Worm (Caenorhabditis elegans): Measurements from ENCODE around the gene unc-32.

unc-32 gene

ce11 chrIII:8919784-8920183, 14.4 kb downstream of the unc-32 start, which contains the start of gene ZK637.15:
Gene ZK637.15 (plus strand): TSS chrIII:8920084.
- TF ChIP-seq ZK546.5 (tag; optimal IDR thresholded peaks at IDR 0.05): no peak
- no peak for TF ChIP-seq ceh-16 (tag; optimal IDR thresholded peaks at IDR 0.05)
- no peak for TF ChIP-seq pqm-1 (tag; optimal IDR thresholded peaks at IDR 0.05)
- no peak for TF ChIP-seq nhr-12 (tag; optimal IDR thresholded peaks at IDR 0.05)
- TF ChIP-seq nhr-76 (tag; optimal IDR thresholded peaks at IDR 0.05): no peak
- no peak for TF ChIP-seq ceh-9 (tag; optimal IDR thresholded peaks at IDR 0.05)
- TF ChIP-seq nhr-77 (tag; optimal IDR thresholded peaks at IDR 0.05): no peak
- no peak for TF ChIP-seq sea-2 (GFP tag; optimal IDR thresholded peaks at IDR 0.05)
- no peak for TF ChIP-seq unc-62 (GFP tag; optimal IDR thresholded peaks at IDR 0.05)
- TF ChIP-seq snpc-4 (tag; optimal IDR thresholded peaks at IDR 0.05): no peak
- no peak for TF ChIP-seq ama-1 (optimal IDR thresholded peaks at IDR 0.05)
- no peak for TF ChIP-seq nhr-237 (tag; optimal IDR thresholded peaks at IDR 0.05)
- no peak for TF ChIP-seq mml-1 (tag; optimal IDR thresholded peaks at IDR 0.05)
- no peak for TF ChIP-seq fkh-2 (tag; optimal IDR thresholded peaks at IDR 0.05)
- TF ChIP-seq ztf-11 (tag; optimal IDR thresholded peaks at IDR 0.05): no peak
- no peak for TF ChIP-seq tbx-2 (tag; optimal IDR thresholded peaks at IDR 0.05)
- TF ChIP-seq elt-1 (tag; optimal IDR thresholded peaks at IDR 0.05): no peak
- TF ChIP-seq lsy-12 (tag; optimal IDR thresholded peaks at IDR 0.05): no peak
- no peak for TF ChIP-seq zag-1 (tag; optimal IDR thresholded peaks at IDR 0.05)
- TF ChIP-seq lin-39 (tag; optimal IDR thresholded peaks at IDR 0.05): no peak

- TF ChIP-seq nhr-43 (tag; optimal IDR thresholded peaks at IDR 0.05; ENCODE audit: poor library complexity, severe bottlenecking) (no peak), nfya-1 (tag; optimal IDR thresholded peaks at IDR 0.05; ENCODE audit: insufficient read depth) (no peak), ceh-28 (tag; optimal IDR thresholded peaks at IDR 0.05) (no peak), daf-12 (tag; optimal IDR thresholded peaks at IDR 0.05) (no peak), hmg-11 (tag; optimal IDR thresholded peaks at IDR 0.05) (no peak), ama-1 (optimal IDR thresholded peaks at IDR 0.05) (peak; percentile 87), lin-15B (tag; optimal IDR thresholded peaks at IDR 0.05) (no peak)
These were observed 16.6 kb downstream of the unc-32 start for ce11 chrIII:8922061-8922460.

ce11 chrIII:8923240-8923734, 17.9 kb downstream of the unc-32 start, which contains the start of gene glb-1:
Gene glb-1 (minus strand): TSS chrIII:8923290.
- TF ChIP-seq lin-15B (tag; optimal IDR thresholded peaks at IDR 0.05) (no peak), nhr-76 (tag; optimal IDR thresholded peaks at IDR 0.05) (no peak), nhr-23 (tag; optimal IDR thresholded peaks at IDR 0.05) (peak; percentile 15), nhr-11 (tag; optimal IDR thresholded peaks at IDR 0.05) (no peak)

- TF ChIP-seq nhr-77 (tag; optimal IDR thresholded peaks at IDR 0.05) (no peak), ztf-4 (tag; optimal IDR thresholded peaks at IDR 0.05) (no peak), egl-27 (tag; optimal IDR thresholded peaks at IDR 0.05) (no peak), nhr-11 (tag; optimal IDR thresholded peaks at IDR 0.05) (no peak), fkh-10 (GFP tag; optimal IDR thresholded peaks at IDR 0.05) (no peak), jun-1 (tag; optimal IDR thresholded peaks at IDR 0.05) (no peak), lin-15B (tag; optimal IDR thresholded peaks at IDR 0.05) (no peak), elt-3 (tag; optimal IDR thresholded peaks at IDR 0.05) (no peak), nhr-43 (tag; optimal IDR thresholded peaks at IDR 0.05; ENCODE audit: poor library complexity, severe bottlenecking) (no peak), aly-2 (tag; optimal IDR thresholded peaks at IDR 0.05) (no peak), nhr-76 (tag; optimal IDR thresholded peaks at IDR 0.05) (no peak), fkh-2 (tag; optimal IDR thresholded peaks at IDR 0.05) (no peak), ceh-9 (tag; optimal IDR thresholded peaks at IDR 0.05) (no peak), nhr-23 (tag; optimal IDR thresholded peaks at IDR 0.05) (no peak), ama-1 (optimal IDR thresholded peaks at IDR 0.05) (no peak), daf-12 (tag; optimal IDR thresholded peaks at IDR 0.05) (no peak), R02D3.7 (tag; optimal IDR thresholded peaks at IDR 0.05) (no peak)
These were observed 18.5 kb downstream of the unc-32 start, which contains the start of gene ZK637.12 for ce11 chrIII:8923937-8924336. Gene ZK637.12 (plus strand): TSS chrIII:8924237.

- TF ChIP-seq lin-15B (tag; optimal IDR thresholded peaks at IDR 0.05): no peak
- no peak for TF ChIP-seq ama-1 (optimal IDR thresholded peaks at IDR 0.05)
- TF ChIP-seq nfya-1 (tag; optimal IDR thresholded peaks at IDR 0.05; ENCODE audit: insufficient read depth): no peak
- TF ChIP-seq elt-3 (tag; optimal IDR thresholded peaks at IDR 0.05): no peak
- TF ChIP-seq nhr-67 (tag; optimal IDR thresholded peaks at IDR 0.05): no peak
- TF ChIP-seq R02D3.7 (tag; optimal IDR thresholded peaks at IDR 0.05): no peak
- no peak for TF ChIP-seq ztf-4 (tag; optimal IDR thresholded peaks at IDR 0.05)
- TF ChIP-seq daf-12 (tag; optimal IDR thresholded peaks at IDR 0.05): no peak
- no peak for TF ChIP-seq fos-1 (tag; optimal IDR thresholded peaks at IDR 0.05)
- no peak for TF ChIP-seq nhr-28 (tag; optimal IDR thresholded peaks at IDR 0.05)
- no peak for TF ChIP-seq egl-27 (tag; optimal IDR thresholded peaks at IDR 0.05)
- no peak for TF ChIP-seq mml-1 (tag; optimal IDR thresholded peaks at IDR 0.05)
- no peak for TF ChIP-seq elt-2 (tag; optimal IDR thresholded peaks at IDR 0.05)
- no peak for TF ChIP-seq nhr-76 (tag; optimal IDR thresholded peaks at IDR 0.05)
- no peak for TF ChIP-seq lsy-12 (tag; optimal IDR thresholded peaks at IDR 0.05)
- no peak for TF ChIP-seq nhr-43 (tag; optimal IDR thresholded peaks at IDR 0.05; ENCODE audit: poor library complexity, severe bottlenecking)
- no peak for TF ChIP-seq ceh-82 (tag; optimal IDR thresholded peaks at IDR 0.05)
- TF ChIP-seq fkh-2 (tag; optimal IDR thresholded peaks at IDR 0.05): no peak
These were observed 20.1 kb downstream of the unc-32 start for ce11 chrIII:8925539-8925938.
